Fruit fly (Drosophila melanogaster): Measurements from ENCODE around the gene orb2.

The orb2 gene

dm6 chr3L:8958557-8958956 lies 4.3 kb upstream of the orb2 start, which contains the start of gene CG13313:
CG13313 (plus strand) TSS chr3L:8958857.
- TF ChIP-seq fd59A (GFP tag; optimal IDR thresholded peaks at IDR 0.05) (no peak), CG6276 (GFP tag; optimal IDR thresholded peaks at IDR 0.05) (no peak)

- TF ChIP-seq dac (GFP tag; optimal IDR thresholded peaks at IDR 0.05) (no peak), fkh (GFP tag; optimal IDR thresholded peaks at IDR 0.05) (peak; percentile 61)
These were observed 2.4 kb upstream of the orb2 start, which contains the start of gene mRpL12 for dm6 chr3L:8956669-8957068. mRpL12 (plus strand) TSS chr3L:8956791.

dm6 chr3L:8955199-8955598 lies 936 bp upstream of the orb2 start:
- TF ChIP-seq Ets21C (GFP tag; optimal IDR thresholded peaks at IDR 0.05) (no peak), svp (GFP tag) (peak; percentile 92)

- TF ChIP-seq Blimp-1 (GFP tag; optimal IDR thresholded peaks at IDR 0.05) (peak; percentile 86), Hr4 (GFP tag; optimal IDR thresholded peaks at IDR 0.05) (peak; percentile 78), fkh (GFP tag; optimal IDR thresholded peaks at IDR 0.05) (peak; percentile 66), Sox15 (GFP tag; optimal IDR thresholded peaks at IDR 0.05) (peak; percentile 79), CG7368 (GFP tag; optimal IDR thresholded peaks at IDR 0.05) (peak; percentile 88), Gug (GFP tag; IDR thresholded peaks at IDR 0.05) (peak; percentile 77), CG10631 (GFP tag; optimal IDR thresholded peaks at IDR 0.05) (peak; percentile 92), Hr38 (GFP tag; optimal IDR thresholded peaks at IDR 0.05) (no peak), CG11294 (GFP tag; IDR thresholded peaks at IDR 0.05) (no peak; the same call in 1 of the 2 replicates), CG8119 (GFP tag; IDR thresholded peaks at IDR 0.05) (peak; percentile 86), CG6276 (GFP tag; optimal IDR thresholded peaks at IDR 0.05) (no peak), fd85E (GFP tag; optimal IDR thresholded peaks at IDR 0.05) (peak; percentile 81), Met (GFP tag; optimal IDR thresholded peaks at IDR 0.05) (no peak), vri (GFP tag; optimal IDR thresholded peaks at IDR 0.05) (peak; percentile 94), lz (GFP tag; optimal IDR thresholded peaks at IDR 0.05) (peak; percentile 95), CG8632 (GFP tag; optimal IDR thresholded peaks at IDR 0.05) (peak; percentile 89), net (GFP tag; optimal IDR thresholded peaks at IDR 0.05) (peak; percentile 92), Ets21C (GFP tag; optimal IDR thresholded peaks at IDR 0.05) (peak; percentile 84), pdm3 (GFP tag; optimal IDR thresholded peaks at IDR 0.05) (no peak), CG8319 (GFP tag; optimal IDR thresholded peaks at IDR 0.05) (peak; percentile 71), spab (GFP tag; optimal IDR thresholded peaks at IDR 0.05) (peak; percentile 85), achi (GFP tag; optimal IDR thresholded peaks at IDR 0.05) (peak; percentile 90), CG9139 (GFP tag; optimal IDR thresholded peaks at IDR 0.05) (peak; percentile 88), cyc (GFP tag; optimal IDR thresholded peaks at IDR 0.05) (peak; percentile 93), CG34406 (GFP tag; optimal IDR thresholded peaks at IDR 0.05) (peak; percentile 93), dac (GFP tag; optimal IDR thresholded peaks at IDR 0.05) (peak; percentile 75), CG15336 (GFP tag; IDR thresholded peaks at IDR 0.05) (peak; percentile 90), CG31627 (GFP tag; optimal IDR thresholded peaks at IDR 0.05) (peak; percentile 89), CG1621 (tag; optimal IDR thresholded peaks at IDR 0.05) (peak; percentile 87), dsx (GFP tag; optimal IDR thresholded peaks at IDR 0.05; ENCODE audit: poor library complexity, severe bottlenecking) (peak; percentile 94), CG6808 (GFP tag; optimal IDR thresholded peaks at IDR 0.05) (peak; percentile 90), ss (GFP tag; optimal IDR thresholded peaks at IDR 0.05) (peak; percentile 89 to 92), topi (GFP tag; optimal IDR thresholded peaks at IDR 0.05) (peak; percentile 95), CG10669 (GFP tag; optimal IDR thresholded peaks at IDR 0.05) (peak; percentile 89), CG4318 (GFP tag; optimal IDR thresholded peaks at IDR 0.05) (no peak), Eip78C (GFP tag) (peak; percentile 98), acj6 (GFP tag; optimal IDR thresholded peaks at IDR 0.05) (peak; percentile 91), CG3032 (tag; optimal IDR thresholded peaks at IDR 0.05) (peak; percentile 91), CG6854 (GFP tag; optimal IDR thresholded peaks at IDR 0.05) (peak; percentile 95), CG6163 (GFP tag; IDR thresholded peaks at IDR 0.05) (peak; percentile 97), fd59A (GFP tag; optimal IDR thresholded peaks at IDR 0.05) (peak; percentile 78), salr (GFP tag; optimal IDR thresholded peaks at IDR 0.05) (peak; percentile 76 to 79), Sox102F (GFP tag; optimal IDR thresholded peaks at IDR 0.05) (peak; percentile 98), CG3919 (GFP tag; optimal IDR thresholded peaks at IDR 0.05) (peak; percentile 95)
These were observed 378 bp upstream of the orb2 start, which contains the start of gene GNBP3 for dm6 chr3L:8954648-8955033. GNBP3 (plus strand) TSS chr3L:8955021.

Data from whole organism, prepupa.